Worm (Caenorhabditis elegans) whole organism, L1 larva: ENCODE results near the gene math-33.

Source experiments
- C16A3.4 ChIP-seq: fragments of 150-350 bp; optimal IDR thresholded peaks from 2 replicates; lab custom pipeline; 2014; ENCODE audit warnings: missing biosample characterization, missing genetic modification characterization
- Y116A8C.19 ChIP-seq: sonication (generic microtip); optimal IDR thresholded peaks from 2 replicates; lab custom pipeline; 2016; ENCODE audit warnings: missing compliant biosample characterization, missing genetic modification characterization, borderline replicate concordance
- aha-1 ChIP-seq: fragments of 150-350 bp; optimal IDR thresholded peaks from 2 replicates; lab custom pipeline; 2014; ENCODE audit warnings: missing biosample characterization, missing genetic modification characterization
- aly-2 ChIP-seq: fragments of 150-350 bp; optimal IDR thresholded peaks from 2 replicates; lab custom pipeline; 2014; ENCODE audit warnings: missing biosample characterization, missing genetic modification characterization
- blmp-1 ChIP-seq: fragments of 150-350 bp; optimal IDR thresholded peaks from 2 replicates; lab custom pipeline; 2014; ENCODE audit warnings: missing biosample characterization, missing genetic modification characterization
- ceh-8 ChIP-seq: fragments of 200-800 bp; sonication (Bioruptor generic); optimal IDR thresholded peaks from 2 replicates; lab custom pipeline; 2018; ENCODE audit warnings: mild to moderate bottlenecking, missing genetic modification characterization, moderate library complexity, missing compliant biosample characterization
- ceh-82 ChIP-seq, 3 experiments: fragments of 150-350 bp in 1 of 3; sonication (generic microtip) in 2 of 3; optimal IDR thresholded peaks; 2 replicates each; lab custom pipeline; 2014 to 2017; ENCODE audit warnings: missing biosample characterization in 3 of 3, missing genetic modification characterization in 3 of 3
- dsc-1 ChIP-seq: sonication (generic microtip); optimal IDR thresholded peaks from 2 replicates; lab custom pipeline; 2016; ENCODE audit warnings: mild to moderate bottlenecking, missing genetic modification characterization, missing compliant biosample characterization
- efl-1 ChIP-seq, 4 experiments: fragments of 150-350 bp; optimal IDR thresholded peaks in 3 of 4; peaks in 1 of 4; 1 replicate in 1 of 4; 2 replicates in 3 of 4; lab custom pipeline; 2014; ENCODE audit warnings: missing biosample characterization in 2 of 4, missing genetic modification characterization in 2 of 4, missing genetic modification reagents in 2 of 4
- egl-13 ChIP-seq: sonication (generic microtip); optimal IDR thresholded peaks from 2 replicates; lab custom pipeline; 2016; ENCODE audit warnings: missing genotype, missing genetic modification reagents, missing genetic modification characterization, missing compliant biosample characterization
- egl-27 ChIP-seq, 2 experiments: fragments of 150-350 bp in 1 of 2; sonication (generic microtip); optimal IDR thresholded peaks; 3 replicates each; lab custom pipeline; 2017 to 2018; ENCODE audit warnings: missing biosample characterization in 2 of 2, missing genetic modification characterization in 2 of 2, missing genetic modification reagents in 2 of 2
- elt-2 ChIP-seq: sonication (generic microtip); optimal IDR thresholded peaks from 2 replicates; lab custom pipeline; 2016; ENCODE audit warnings: missing genetic modification characterization, mild to moderate bottlenecking, inconsistent platforms, missing compliant biosample characterization, missing genetic modification reagents
- elt-3 ChIP-seq, 6 experiments: fragments of 150-350 bp in 1 of 6; sonication (generic microtip); optimal IDR thresholded peaks; 2 replicates each; lab custom pipeline; 2017 to 2018; ENCODE audit warnings: missing biosample characterization in 6 of 6, missing genetic modification characterization in 6 of 6, inconsistent platforms in 1 of 6
- fkh-10 ChIP-seq: sonication (generic microtip); optimal IDR thresholded peaks from 2 replicates; lab custom pipeline; 2017; ENCODE audit warnings: missing biosample characterization, missing genetic modification reagents, missing genetic modification characterization
- fkh-4 ChIP-seq: sonication (generic microtip); optimal IDR thresholded peaks from 2 replicates; lab custom pipeline; 2016; ENCODE audit warnings: missing compliant biosample characterization, missing genetic modification characterization, borderline replicate concordance
- fkh-8 ChIP-seq: sonication (generic microtip); optimal IDR thresholded peaks from 2 replicates; lab custom pipeline; 2016; ENCODE audit warnings: mild to moderate bottlenecking, missing genetic modification characterization, missing compliant biosample characterization
- irx-1 ChIP-seq: sonication (generic microtip); optimal IDR thresholded peaks from 2 replicates; lab custom pipeline; 2016; ENCODE audit warnings: missing genetic modification characterization, missing compliant biosample characterization
- jun-1 ChIP-seq: fragments of 150-350 bp; optimal IDR thresholded peaks from 2 replicates; lab custom pipeline; 2014; ENCODE audit warnings: missing biosample characterization, missing genetic modification reagents, missing genetic modification characterization
- lin-14 ChIP-seq: fragments of 200-800 bp; sonication (Bioruptor generic); optimal IDR thresholded peaks from 2 replicates; lab custom pipeline; 2018; ENCODE audit warnings: mild to moderate bottlenecking, missing genetic modification characterization, moderate library complexity, missing compliant biosample characterization
- lin-35 ChIP-seq, 2 experiments: fragments of 150-350 bp; optimal IDR thresholded peaks; 2 replicates each; lab custom pipeline; 2014; ENCODE audit warnings: missing biosample characterization in 2 of 2, missing genetic modification characterization in 2 of 2, missing genetic modification reagents in 2 of 2
- mab-9 ChIP-seq: fragments of 200-800 bp; sonication (Bioruptor generic); IDR thresholded peaks from 2 replicates; pipeline ENCODE4 v1.3.6; 2022; ENCODE audit warnings: missing genetic modification reagents, missing genetic modification characterization, missing compliant biosample characterization
- mef-2 ChIP-seq: fragments of 150-350 bp; optimal IDR thresholded peaks from 2 replicates; lab custom pipeline; 2014; ENCODE audit warnings: missing biosample characterization, missing genetic modification characterization
- nhr-12 ChIP-seq: sonication (generic microtip); optimal IDR thresholded peaks from 2 replicates; lab custom pipeline; 2017; ENCODE audit warnings: missing biosample characterization, missing genetic modification characterization
- nhr-19 ChIP-seq: fragments of 200-800 bp; sonication (Bioruptor generic); conservative IDR thresholded peaks from 2 replicates; pipeline ENCODE4 v1.3.6; 2022; ENCODE audit warnings: missing genetic modification characterization, missing compliant biosample characterization
- nhr-20 ChIP-seq: sonication (generic microtip); optimal IDR thresholded peaks from 2 replicates; lab custom pipeline; 2016; ENCODE audit warnings: mild to moderate bottlenecking, missing genetic modification characterization, missing compliant biosample characterization
- nhr-47 ChIP-seq: sonication (generic microtip); optimal IDR thresholded peaks from 2 replicates; lab custom pipeline; 2016; ENCODE audit warnings: mild to moderate bottlenecking, missing genetic modification characterization, moderate library complexity, missing compliant biosample characterization
- nhr-71 ChIP-seq: sonication (generic microtip); optimal IDR thresholded peaks from 2 replicates; lab custom pipeline; 2016; ENCODE audit warnings: mild to moderate bottlenecking, missing genetic modification characterization, moderate library complexity, missing compliant biosample characterization
- nhr-77 ChIP-seq: fragments of 150-350 bp; optimal IDR thresholded peaks from 2 replicates; lab custom pipeline; 2014; ENCODE audit warnings: missing biosample characterization, missing genetic modification characterization
- nhr-85 ChIP-seq: sonication (generic microtip); peaks from one replicate; lab custom pipeline; 2016; ENCODE audit warnings: missing genetic modification characterization, inconsistent platforms, missing compliant biosample characterization
- nhr-90 ChIP-seq: sonication (generic microtip); optimal IDR thresholded peaks from 2 replicates; lab custom pipeline; 2016; ENCODE audit warnings: mild to moderate bottlenecking, missing genetic modification characterization, missing compliant biosample characterization; ENCODE audit not compliant: poor library complexity
- pax-3 ChIP-seq: fragments of 200-800 bp; sonication (Bioruptor generic); optimal IDR thresholded peaks from 2 replicates; lab custom pipeline; 2018; ENCODE audit warnings: mild to moderate bottlenecking, missing genetic modification characterization, moderate library complexity, missing compliant biosample characterization
- pqm-1 ChIP-seq: sonication (generic microtip); optimal IDR thresholded peaks from 3 replicates; lab custom pipeline; 2017; ENCODE audit warnings: missing biosample characterization, missing genetic modification characterization
- rnt-1 ChIP-seq: sonication (generic microtip); optimal IDR thresholded peaks from 2 replicates; lab custom pipeline; 2016; ENCODE audit warnings: mild to moderate bottlenecking, missing genetic modification characterization, moderate library complexity, missing compliant biosample characterization
- skn-1 ChIP-seq: fragments of 150-350 bp; optimal IDR thresholded peaks from 2 replicates; lab custom pipeline; 2014; ENCODE audit warnings: missing biosample characterization, missing genetic modification characterization
- snu-23 ChIP-seq: sonication (generic microtip); optimal IDR thresholded peaks from 2 replicates; lab custom pipeline; 2016; ENCODE audit warnings: missing genetic modification characterization, missing compliant biosample characterization
- sptf-1 ChIP-seq: fragments of 150-350 bp; optimal IDR thresholded peaks from 2 replicates; lab custom pipeline; 2014; ENCODE audit warnings: missing biosample characterization, missing genetic modification characterization
- tbx-2 ChIP-seq: sonication (generic microtip); optimal IDR thresholded peaks from 2 replicates; lab custom pipeline; 2016; ENCODE audit warnings: missing genetic modification characterization, missing compliant biosample characterization
- tlp-1 ChIP-seq: fragments of 150-350 bp; optimal IDR thresholded peaks from 2 replicates; lab custom pipeline; 2014; ENCODE audit warnings: missing biosample characterization, missing genetic modification characterization
- unc-62 ChIP-seq: fragments of 150-350 bp; optimal IDR thresholded peaks from 2 replicates; lab custom pipeline; 2014; ENCODE audit warnings: missing biosample characterization, missing genetic modification reagents, missing genetic modification characterization
- zag-1 ChIP-seq: fragments of 150-350 bp; optimal IDR thresholded peaks from 2 replicates; lab custom pipeline; 2014; ENCODE audit warnings: missing biosample characterization, missing genetic modification characterization
- ztf-11 ChIP-seq, 2 experiments: sonication (generic microtip); optimal IDR thresholded peaks; 2 replicates each; lab custom pipeline; 2016 to 2017; ENCODE audit warnings: missing genetic modification characterization in 2 of 2, missing biosample characterization in 1 of 2, missing compliant biosample characterization in 1 of 2

Gene math-33

ce11 chrV:11113607-11114006 lies at the start of gene math-33:
TSS of gene math-33 (plus strand) at chrV:11113907.
- no peak for TF ChIP-seq pax-3 (tag; lab: Kevin White, UChicago)
- no peak for TF ChIP-seq nhr-71 (tag; lab: Kevin White, UChicago)
- no peak for TF ChIP-seq zag-1
- no peak for TF ChIP-seq lin-14 (GFP tag; lab: Kevin White, UChicago)
- no peak for TF ChIP-seq nhr-20 (tag; lab: Kevin White, UChicago)
- no peak for TF ChIP-seq ceh-82 (tag; optimal IDR thresholded peaks at IDR 0.05; lab: Kevin White, UChicago)
- TF ChIP-seq tbx-2 (tag; lab: Kevin White, UChicago): no peak
- no peak for TF ChIP-seq nhr-77
- TF ChIP-seq skn-1 (tag; lab: Kevin White, UChicago): no peak
- no peak for TF ChIP-seq fkh-4
- no peak for TF ChIP-seq jun-1 (tag; lab: Kevin White, UChicago)
- no peak for TF ChIP-seq ceh-8 (GFP tag; lab: Kevin White, UChicago)

ce11 chrV:11065513-11065912 lies 48.2 kb upstream of the math-33 start, which contains the start of gene nlp-80:
TSS of gene nlp-80 (minus strand) at chrV:11065613.
- TF ChIP-seq fkh-8 (tag; lab: Kevin White, UChicago): peak; percentile 6
- TF ChIP-seq mef-2 (tag; lab: Kevin White, UChicago): no peak

- TF ChIP-seq blmp-1 (peak; percentile 3), elt-2 (tag; lab: Kevin White, UChicago) (peak; percentile 98), nhr-71 (tag; lab: Kevin White, UChicago) (peak; percentile 51), jun-1 (tag; lab: Kevin White, UChicago) (peak; percentile 48), nhr-20 (tag; lab: Kevin White, UChicago) (peak; percentile 25), elt-3 (tag; optimal IDR thresholded peaks at IDR 0.05; lab: Kevin White, UChicago) (peak in 1 of 6 experiments; percentile 4), sptf-1 (no peak), mab-9 (GFP tag; lab: Robert Waterston, UW) (no peak), zag-1 (no peak), nhr-85 (tag; lab: Kevin White, UChicago) (peak; percentile 28), nhr-47 (peak; percentile 5), efl-1 (optimal IDR thresholded peaks at IDR 0.05; lab: Kevin White, UChicago) (no peak), efl-1 (GFP tag; optimal IDR thresholded peaks at IDR 0.05 in 1 of 2; lab: Kevin White, UChicago) (peak in 1 of 2 experiments; percentile 27), egl-13 (tag; lab: Kevin White, UChicago) (peak; percentile 23), snu-23 (GFP tag; lab: Kevin White, UChicago) (no peak), fkh-10 (no peak), unc-62 (GFP tag; lab: Kevin White, UChicago) (no peak), nhr-12 (tag; lab: Kevin White, UChicago) (no peak), C16A3.4 (tag; lab: Kevin White, UChicago) (no peak), egl-27 (tag; optimal IDR thresholded peaks at IDR 0.05; lab: Kevin White, UChicago) (no peak), aha-1 (no peak), ceh-8 (GFP tag; lab: Kevin White, UChicago) (no peak), pqm-1 (tag; lab: Kevin White, UChicago) (peak; percentile 24), nhr-19 (GFP tag; lab: Robert Waterston, UW) (0 out of 2 replicates have a peak, but pooled peaks have one; percentile 10), lin-14 (GFP tag; lab: Kevin White, UChicago) (peak; percentile 49), dsc-1 (peak; percentile 78), aly-2 (tag; lab: Kevin White, UChicago) (no peak), nhr-90 (peak; percentile 35), irx-1 (tag; lab: Kevin White, UChicago) (no peak), Y116A8C.19 (no peak), rnt-1 (no peak), tlp-1 (peak; percentile 48), lin-35 (GFP tag; optimal IDR thresholded peaks at IDR 0.05; lab: Kevin White, UChicago) (peak in 1 of 2 experiments; percentile 41), ztf-11 (tag; optimal IDR thresholded peaks at IDR 0.05; lab: Kevin White, UChicago) (no peak), nhr-77 (no peak)
Observed at ce11 chrV:11069277-11069676, 44.4 kb upstream of the math-33 start, which contains the start of gene T04C12.8. TSS of gene T04C12.8 (minus strand) at chrV:11069358.
